Worm (Caenorhabditis elegans) whole organism, young adult: Measurements from ENCODE around the gene unc-119.

ENCODE experiments used
- B0019.2 ChIP-seq: fragments of 200-800 bp; sonication (Bioruptor generic); conservative IDR thresholded peaks from 2 replicates; pipeline ENCODE4 v1.3.6; 2022; ENCODE audit warnings: missing genetic modification reagents, missing genetic modification characterization, missing compliant biosample characterization
- B0035.1 ChIP-seq: sonication (generic microtip); optimal IDR thresholded peaks from 2 replicates; lab custom pipeline; 2016; ENCODE audit warnings: missing genetic modification characterization, mild to moderate bottlenecking, missing compliant biosample characterization, missing genotype, missing genetic modification reagents
- C06A6.2 ChIP-seq: fragments of 200-800 bp; sonication (Bioruptor generic); conservative IDR thresholded peaks from 2 replicates; pipeline ENCODE4 v1.3.6; 2022; ENCODE audit warnings: missing genetic modification characterization, missing compliant biosample characterization
- D2030.7 ChIP-seq: fragments of 200-800 bp; sonication (Bioruptor generic); IDR thresholded peaks from 2 replicates; pipeline ENCODE4 v1.3.6; 2022; ENCODE audit warnings: missing genetic modification reagents, missing genetic modification characterization, missing compliant biosample characterization
- F22D6.2 ChIP-seq: sonication (generic microtip); optimal IDR thresholded peaks from 2 replicates; lab custom pipeline; 2016; ENCODE audit warnings: mild to moderate bottlenecking, missing genetic modification characterization, missing compliant biosample characterization
- F52B5.7 ChIP-seq: sonication (generic microtip); optimal IDR thresholded peaks from 2 replicates; lab custom pipeline; 2016; ENCODE audit warnings: mild to moderate bottlenecking, missing genetic modification characterization, missing compliant biosample characterization
- F57A8.1 ChIP-seq: fragments of 200-800 bp; sonication (Bioruptor generic); optimal IDR thresholded peaks from 2 replicates; lab custom pipeline; 2018; ENCODE audit warnings: mild to moderate bottlenecking, missing genetic modification characterization, moderate library complexity, missing compliant biosample characterization
- F57C9.4 ChIP-seq: sonication (generic microtip); optimal IDR thresholded peaks from 2 replicates; lab custom pipeline; 2017; ENCODE audit warnings: mild to moderate bottlenecking, missing genetic modification characterization, missing compliant biosample characterization
- T07F8.4 ChIP-seq: sonication (generic microtip); optimal IDR thresholded peaks from 2 replicates; lab custom pipeline; 2016; ENCODE audit warnings: mild to moderate bottlenecking, missing genetic modification characterization, moderate library complexity, missing compliant biosample characterization
- Y53G8AR.9 ChIP-seq: fragments of 200-800 bp; sonication (Bioruptor generic); conservative IDR thresholded peaks from 2 replicates; pipeline ENCODE4 v1.3.6; 2022; ENCODE audit warnings: missing genetic modification reagents, missing genetic modification characterization, missing compliant biosample characterization
- aptf-2 ChIP-seq: fragments of 200-800 bp; sonication (Bioruptor generic); conservative IDR thresholded peaks from 2 replicates; pipeline ENCODE4 v1.3.6; 2022; ENCODE audit warnings: missing genetic modification reagents, missing genetic modification characterization, missing compliant biosample characterization
- ccch-3 ChIP-seq: fragments of 200-800 bp; sonication (Bioruptor generic); optimal IDR thresholded peaks from 2 replicates; lab custom pipeline; 2018; ENCODE audit warnings: mild to moderate bottlenecking, missing genetic modification characterization, missing compliant biosample characterization
- cebp-2 ChIP-seq: fragments of 200-800 bp; sonication (Bioruptor generic); IDR thresholded peaks from 2 replicates; pipeline ENCODE4 v1.3.6; 2022; ENCODE audit warnings: missing genetic modification characterization, missing compliant biosample characterization
- dox-1 ChIP-seq: fragments of 200-800 bp; sonication (Bioruptor generic); IDR thresholded peaks from 2 replicates; pipeline ENCODE4 v1.3.6; 2022; ENCODE audit warnings: missing genetic modification reagents, missing genetic modification characterization, missing compliant biosample characterization
- egrh-3 ChIP-seq: fragments of 200-800 bp; sonication (Bioruptor generic); IDR thresholded peaks from 2 replicates; pipeline ENCODE4 v1.3.6; 2022; ENCODE audit warnings: missing genetic modification reagents, missing genetic modification characterization, missing compliant biosample characterization
- ekl-4 ChIP-seq: fragments of 200-800 bp; sonication (Bioruptor generic); IDR thresholded peaks from 2 replicates; pipeline ENCODE4 v1.3.6; 2022; ENCODE audit warnings: missing genetic modification reagents, missing genetic modification characterization, missing compliant biosample characterization
- him-1 ChIP-seq: sonication (generic microtip); optimal IDR thresholded peaks from 2 replicates; lab custom pipeline; 2016; ENCODE audit warnings: missing genotype, missing genetic modification reagents, missing genetic modification characterization, missing compliant biosample characterization
- hsf-1 ChIP-seq: fragments of 200-800 bp; sonication (Bioruptor generic); IDR thresholded peaks from 2 replicates; pipeline ENCODE4 v1.3.6; 2022; ENCODE audit warnings: missing genetic modification reagents, missing genetic modification characterization, missing compliant biosample characterization
- let-526 ChIP-seq: fragments of 200-800 bp; sonication (Bioruptor generic); IDR thresholded peaks from 2 replicates; pipeline ENCODE4 v1.3.6; 2022; ENCODE audit warnings: missing genetic modification reagents, missing genetic modification characterization, missing compliant biosample characterization
- let-607 ChIP-seq, 2 experiments: fragments of 200-800 bp in 1 of 2; sonication (Bioruptor generic) in 1 of 2; sonication (generic microtip) in 1 of 2; optimal IDR thresholded peaks; 2 replicates each; lab custom pipeline; 2016 to 2018; ENCODE audit warnings: mild to moderate bottlenecking in 2 of 2, missing compliant biosample characterization in 2 of 2, missing genetic modification characterization in 2 of 2, moderate library complexity in 2 of 2, missing genotype in 1 of 2
- lin-40 ChIP-seq: sonication (generic microtip); optimal IDR thresholded peaks from 2 replicates; lab custom pipeline; 2016; ENCODE audit warnings: missing genetic modification characterization, mild to moderate bottlenecking, missing compliant biosample characterization, missing genotype, missing genetic modification reagents
- lsl-1 ChIP-seq: fragments of 200-800 bp; sonication (Bioruptor generic); optimal IDR thresholded peaks from 2 replicates; lab custom pipeline; 2018; ENCODE audit warnings: mild to moderate bottlenecking, missing genetic modification characterization, moderate library complexity, missing compliant biosample characterization
- madf-3 ChIP-seq: fragments of 200-800 bp; sonication (Bioruptor generic); IDR thresholded peaks from 2 replicates; pipeline ENCODE4 v1.3.6; 2022; ENCODE audit warnings: missing genetic modification reagents, missing genetic modification characterization, missing compliant biosample characterization
- madf-8 ChIP-seq: fragments of 200-800 bp; sonication (Bioruptor generic); conservative IDR thresholded peaks from 2 replicates; pipeline ENCODE4 v1.3.6; 2022; ENCODE audit warnings: missing genetic modification reagents, missing genetic modification characterization, missing compliant biosample characterization
- nfyb-1 ChIP-seq: fragments of 200-800 bp; sonication (Bioruptor generic); IDR thresholded peaks from 2 replicates; pipeline ENCODE4 v1.3.6; 2022; ENCODE audit warnings: missing genetic modification reagents, missing genetic modification characterization, missing compliant biosample characterization
- nhr-80 ChIP-seq: sonication (generic microtip); optimal IDR thresholded peaks from 2 replicates; lab custom pipeline; 2016; ENCODE audit warnings: missing genetic modification characterization, missing compliant biosample characterization
- rcor-1 ChIP-seq: fragments of 200-800 bp; sonication (Bioruptor generic); IDR thresholded peaks from 2 replicates; pipeline ENCODE4 v1.3.6; 2022; ENCODE audit warnings: missing genetic modification reagents, missing genetic modification characterization, missing compliant biosample characterization
- sea-2 ChIP-seq: fragments of 200-800 bp; sonication (Bioruptor generic); IDR thresholded peaks from 2 replicates; pipeline ENCODE4 v1.3.6; 2022; ENCODE audit warnings: missing genetic modification characterization, missing compliant biosample characterization
- snpc-1.1 ChIP-seq: sonication (generic microtip); optimal IDR thresholded peaks from 2 replicates; lab custom pipeline; 2017; ENCODE audit warnings: missing genetic modification characterization, mild to moderate bottlenecking, missing compliant biosample characterization, antibody characterized with exemption, moderate library complexity, missing genotype, missing genetic modification reagents; ENCODE audit not compliant: insufficient read depth
- snpc-1.3 ChIP-seq: sonication (generic microtip); optimal IDR thresholded peaks from 2 replicates; lab custom pipeline; 2017; ENCODE audit warnings: missing genetic modification characterization, mild to moderate bottlenecking, missing compliant biosample characterization, antibody characterized with exemption, moderate library complexity, missing genotype, missing genetic modification reagents; ENCODE audit not compliant: insufficient read depth
- snpc-3.4 ChIP-seq: sonication (generic microtip); optimal IDR thresholded peaks from 2 replicates; lab custom pipeline; 2017; ENCODE audit warnings: missing genetic modification characterization, mild to moderate bottlenecking, missing compliant biosample characterization, antibody characterized with exemption, moderate library complexity, missing genotype, missing genetic modification reagents
- sptf-2 ChIP-seq: fragments of 200-800 bp; sonication (Bioruptor generic); optimal IDR thresholded peaks from 2 replicates; lab custom pipeline; 2018; ENCODE audit warnings: mild to moderate bottlenecking, missing genetic modification characterization, missing compliant biosample characterization
- tbx-9 ChIP-seq: sonication (generic microtip); optimal IDR thresholded peaks from 2 replicates; lab custom pipeline; 2016; ENCODE audit warnings: borderline replicate concordance, missing genetic modification characterization, inconsistent platforms, missing compliant biosample characterization
- unc-62 ChIP-seq: fragments of 150-350 bp; optimal IDR thresholded peaks from 2 replicates; lab custom pipeline; 2014; ENCODE audit warnings: missing biosample characterization, missing genetic modification reagents, missing genetic modification characterization
- zfh-2 ChIP-seq: fragments of 200-800 bp; sonication (Bioruptor generic); conservative IDR thresholded peaks from 2 replicates; pipeline ENCODE4 v1.3.6; 2022; ENCODE audit warnings: missing genetic modification reagents, missing genetic modification characterization, missing compliant biosample characterization
- ztf-18 ChIP-seq: sonication (generic microtip); optimal IDR thresholded peaks from 2 replicates; lab custom pipeline; 2016; ENCODE audit warnings: missing genotype, mild to moderate bottlenecking, missing genetic modification characterization, missing compliant biosample characterization
- ztf-22 ChIP-seq: fragments of 200-800 bp; sonication (Bioruptor generic); optimal IDR thresholded peaks from 2 replicates; lab custom pipeline; 2018; ENCODE audit warnings: mild to moderate bottlenecking, missing genetic modification characterization, moderate library complexity, missing compliant biosample characterization
- ztf-28 ChIP-seq: fragments of 200-800 bp; sonication (Bioruptor generic); IDR thresholded peaks from 2 replicates; pipeline ENCODE4 v1.3.6; 2022; ENCODE audit warnings: missing genetic modification reagents, missing genetic modification characterization, missing compliant biosample characterization
- ztf-3 ChIP-seq: fragments of 200-800 bp; sonication (Bioruptor generic); optimal IDR thresholded peaks from 2 replicates; lab custom pipeline; 2018; ENCODE audit warnings: mild to moderate bottlenecking, missing genetic modification characterization, missing compliant biosample characterization

The unc-119 gene

DNA sequence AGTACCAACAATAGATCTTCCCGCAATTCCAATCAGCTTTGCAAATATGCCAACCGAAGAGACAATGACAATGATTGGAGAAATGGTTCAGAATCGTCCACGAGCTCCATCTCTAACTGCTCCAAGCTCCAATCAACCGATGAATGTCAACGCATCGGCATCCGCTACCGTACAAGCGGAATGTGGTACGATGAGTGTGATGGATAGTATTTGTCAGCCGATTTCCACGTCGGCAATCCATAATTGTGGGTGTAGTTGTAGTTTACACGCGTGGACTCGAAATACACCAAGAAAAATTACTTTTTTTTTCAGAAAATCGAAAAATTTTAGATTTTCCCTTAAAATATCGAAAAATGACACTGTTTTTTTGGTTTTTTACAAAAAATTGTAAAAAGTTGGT lies 40.5 kb downstream of the unc-119 start:
- TF ChIP-seq unc-62 (GFP tag; lab: Kevin White, UChicago) (no peak), ztf-22 (no peak), ztf-3 (GFP tag; lab: Kevin White, UChicago) (no peak), lin-40 (tag; lab: Kevin White, UChicago) (no peak), snpc-1.3 (no peak), snpc-1.1 (tag; lab: Kevin White, UChicago) (no peak), nfyb-1 (GFP tag; lab: Robert Waterston, UW) (no peak), tbx-9 (no peak), sptf-2 (GFP tag; lab: Kevin White, UChicago) (no peak)

DNA sequence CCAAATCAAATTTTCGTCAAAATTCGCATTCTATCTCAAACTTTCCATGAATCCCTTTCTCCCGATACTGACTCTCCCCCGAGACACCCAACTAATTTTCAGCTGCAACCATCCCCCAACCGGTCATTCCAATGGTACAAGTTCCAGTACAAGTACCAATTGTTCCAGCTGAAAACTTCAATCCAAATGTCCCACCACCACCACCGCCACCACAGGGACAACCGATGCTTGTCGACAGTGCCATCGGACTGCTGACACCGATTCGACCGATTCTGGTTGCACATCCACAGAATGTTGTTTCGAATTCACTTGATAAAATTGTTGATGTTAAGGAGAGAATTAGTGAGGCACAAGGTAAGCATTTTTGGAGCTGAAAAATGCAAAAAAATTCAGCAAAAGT lies 43.1 kb downstream of the unc-119 start:
- TF ChIP-seq sea-2 (no peak), ztf-28 (GFP tag; lab: Robert Waterston, UW) (no peak), nhr-80 (tag; lab: Kevin White, UChicago) (no peak), B0035.1 (tag; lab: Kevin White, UChicago) (no peak), him-1 (no peak), B0019.2 (no peak), dox-1 (no peak)

DNA sequence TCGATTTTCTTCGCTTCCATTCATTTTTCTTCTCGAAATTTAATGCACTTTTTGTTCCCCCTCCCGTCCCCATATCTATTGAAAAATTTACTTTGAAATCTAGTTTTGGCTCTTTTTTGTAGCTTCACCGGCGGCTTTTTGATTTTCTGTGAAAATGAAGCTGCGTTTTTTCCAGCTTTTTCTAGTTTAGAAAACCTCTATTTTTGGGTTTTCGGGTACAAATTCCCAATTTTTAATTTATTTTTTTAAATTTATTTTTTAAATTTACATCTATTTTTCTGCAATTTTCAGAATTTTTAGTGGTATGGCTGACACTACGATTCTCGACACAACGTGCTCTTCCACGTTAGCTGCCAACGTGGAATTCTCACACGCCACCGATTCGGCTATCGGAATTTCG lies 44.7 kb downstream of the unc-119 start, which contains the start of gene strd-1:
TSS of gene strd-1 (plus strand) at position 301 of the 400 bp plus-strand sequence.
- TF ChIP-seq egrh-3 (GFP tag; lab: Robert Waterston, UW) (no peak), madf-3 (GFP tag; lab: Robert Waterston, UW) (no peak), ccch-3 (GFP tag; lab: Kevin White, UChicago) (no peak), F57C9.4 (no peak), T07F8.4 (no peak), madf-8 (no peak), lsl-1 (no peak), hsf-1 (no peak), ztf-28 (GFP tag; lab: Robert Waterston, UW) (no peak)
- TF ChIP-seq, all 124 proteins: peak for 0

DNA sequence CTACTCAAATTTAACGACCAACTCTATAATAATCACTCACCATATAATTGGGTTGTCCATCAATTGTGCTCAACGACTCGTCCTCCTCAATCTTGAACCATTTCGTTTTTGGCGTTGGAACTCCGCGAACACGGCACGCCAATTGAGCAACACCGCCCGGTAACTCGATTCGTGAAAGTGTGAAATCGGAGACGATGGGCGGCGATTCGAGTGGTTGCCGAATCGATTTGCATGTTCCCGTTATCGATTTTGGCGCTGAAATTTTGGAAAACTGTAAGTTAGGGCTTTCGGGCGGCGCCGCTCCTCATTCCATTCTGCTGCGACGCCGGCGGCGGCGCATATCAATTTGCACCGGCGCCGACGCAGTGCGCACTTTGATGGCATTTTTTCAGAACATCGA lies 49.3 kb downstream of the unc-119 start:
- TF ChIP-seq cebp-2 (GFP tag; lab: Robert Waterston, UW) (no peak), snpc-3.4 (tag; lab: Kevin White, UChicago) (no peak), zfh-2 (GFP tag; lab: Robert Waterston, UW) (peak; percentile 60; the same call in 1 of the 2 replicates), F57A8.1 (GFP tag; lab: Kevin White, UChicago) (no peak), D2030.7 (GFP tag; lab: Robert Waterston, UW) (no peak), F22D6.2 (tag; lab: Kevin White, UChicago) (no peak), let-526 (GFP tag; lab: Robert Waterston, UW) (0 out of 2 replicates have a peak, but pooled peaks have one; percentile 26), ztf-18 (tag; lab: Kevin White, UChicago) (no peak), B0019.2 (no peak), ekl-4 (GFP tag; lab: Robert Waterston, UW) (no peak), C06A6.2 (GFP tag; lab: Robert Waterston, UW) (no peak), F57C9.4 (no peak), let-607 (tag; optimal IDR thresholded peaks at IDR 0.05; lab: Kevin White, UChicago) (no peak), F52B5.7 (tag; lab: Kevin White, UChicago) (no peak), madf-8 (no peak), Y53G8AR.9 (no peak), rcor-1 (GFP tag; lab: Robert Waterston, UW) (no peak), aptf-2 (GFP tag; lab: Robert Waterston, UW) (no peak)
